Worm (Caenorhabditis elegans) whole organism, L3 larva: ENCODE results near the gene srw-62.

ENCODE experiments used
- R02D3.7 ChIP-seq: fragments of 150-350 bp; optimal IDR thresholded peaks from 2 replicates; lab custom pipeline; 2014; ENCODE audit warnings: missing biosample characterization, missing genetic modification characterization
- ZK546.5 ChIP-seq: sonication (generic microtip); optimal IDR thresholded peaks from 2 replicates; lab custom pipeline; 2017; ENCODE audit warnings: missing biosample characterization, missing genetic modification characterization
- aly-2 ChIP-seq: fragments of 150-350 bp; optimal IDR thresholded peaks from 2 replicates; lab custom pipeline; 2014; ENCODE audit warnings: missing biosample characterization, missing genetic modification characterization
- ama-1 ChIP-seq: fragments of 150-350 bp; optimal IDR thresholded peaks from 2 replicates; lab custom pipeline; 2018
- ceh-16 ChIP-seq: sonication (generic microtip); optimal IDR thresholded peaks from 2 replicates; lab custom pipeline; 2017; ENCODE audit warnings: missing biosample characterization, missing genetic modification characterization
- ceh-28 ChIP-seq: fragments of 150-350 bp; optimal IDR thresholded peaks from 2 replicates; lab custom pipeline; 2014; ENCODE audit warnings: missing biosample characterization, missing genetic modification reagents, missing genetic modification characterization
- ceh-82 ChIP-seq: fragments of 150-350 bp; optimal IDR thresholded peaks from 2 replicates; lab custom pipeline; 2014; ENCODE audit warnings: missing biosample characterization, missing genetic modification characterization
- daf-12 ChIP-seq: fragments of 150-350 bp; optimal IDR thresholded peaks from 2 replicates; lab custom pipeline; 2014; ENCODE audit warnings: missing biosample characterization, missing genetic modification reagents, missing genetic modification characterization
- egl-27 ChIP-seq: sonication (generic microtip); optimal IDR thresholded peaks from 4 replicates; lab custom pipeline; 2017; ENCODE audit warnings: missing biosample characterization, missing genetic modification reagents, missing genetic modification characterization
- egl-5 ChIP-seq: fragments of 150-350 bp; optimal IDR thresholded peaks from 2 replicates; lab custom pipeline; 2017; ENCODE audit warnings: missing biosample characterization, missing genetic modification reagents, missing genetic modification characterization, inconsistent platforms
- elt-1 ChIP-seq: fragments of 150-350 bp; optimal IDR thresholded peaks from 2 replicates; lab custom pipeline; 2014; ENCODE audit warnings: missing biosample characterization, missing genetic modification characterization
- elt-2 ChIP-seq: sonication (generic microtip); optimal IDR thresholded peaks from 2 replicates; lab custom pipeline; 2016; ENCODE audit warnings: missing genetic modification reagents, mild to moderate bottlenecking, missing genetic modification characterization, missing compliant biosample characterization
- elt-3 ChIP-seq, 3 experiments: fragments of 150-350 bp in 1 of 3; sonication (generic microtip) in 2 of 3; optimal IDR thresholded peaks; 2 replicates in 2 of 3; 4 replicates in 1 of 3; lab custom pipeline; 2014 to 2017; ENCODE audit warnings: missing biosample characterization in 3 of 3, missing genetic modification characterization in 3 of 3
- fkh-10 ChIP-seq: sonication (generic microtip); optimal IDR thresholded peaks from 2 replicates; lab custom pipeline; 2017; ENCODE audit warnings: missing biosample characterization, missing genetic modification reagents, missing genetic modification characterization
- fos-1 ChIP-seq: fragments of 150-350 bp; optimal IDR thresholded peaks from 2 replicates; lab custom pipeline; 2014; ENCODE audit warnings: missing biosample characterization, missing genetic modification characterization
- hmg-11 ChIP-seq: sonication (generic microtip); optimal IDR thresholded peaks from 2 replicates; lab custom pipeline; 2016; ENCODE audit warnings: missing genetic modification characterization, missing compliant biosample characterization
- lin-39 ChIP-seq: fragments of 150-350 bp; optimal IDR thresholded peaks from 2 replicates; lab custom pipeline; 2018; ENCODE audit warnings: missing biosample characterization, missing genetic modification reagents, missing genetic modification characterization
- nhr-11 ChIP-seq: fragments of 150-350 bp; optimal IDR thresholded peaks from 2 replicates; lab custom pipeline; 2014; ENCODE audit warnings: missing biosample characterization, missing genetic modification characterization
- nhr-12 ChIP-seq: fragments of 150-350 bp; optimal IDR thresholded peaks from 2 replicates; lab custom pipeline; 2014; ENCODE audit warnings: missing biosample characterization, missing genetic modification characterization
- nhr-23 ChIP-seq: fragments of 150-350 bp; optimal IDR thresholded peaks from 2 replicates; lab custom pipeline; 2014; ENCODE audit warnings: missing biosample characterization, missing genetic modification reagents, missing genetic modification characterization
- nhr-25 ChIP-seq: sonication (generic microtip); optimal IDR thresholded peaks from 2 replicates; lab custom pipeline; 2017; ENCODE audit warnings: missing biosample characterization, missing genetic modification characterization
- nhr-43 ChIP-seq: sonication (generic microtip); optimal IDR thresholded peaks from 2 replicates; lab custom pipeline; 2016; ENCODE audit warnings: mild to moderate bottlenecking, missing genetic modification characterization, missing compliant biosample characterization; ENCODE audit not compliant: poor library complexity, severe bottlenecking
- nhr-67 ChIP-seq: fragments of 150-350 bp; optimal IDR thresholded peaks from 2 replicates; lab custom pipeline; 2014; ENCODE audit warnings: missing biosample characterization, missing genetic modification characterization
- pha-4 ChIP-seq: fragments of 150-350 bp; optimal IDR thresholded peaks from 2 replicates; lab custom pipeline; 2014; ENCODE audit warnings: missing biosample characterization, missing genetic modification reagents, missing genetic modification characterization
- pqm-1 ChIP-seq: fragments of 150-350 bp; optimal IDR thresholded peaks from 2 replicates; lab custom pipeline; 2017; ENCODE audit warnings: missing biosample characterization, missing genetic modification characterization, inconsistent platforms
- skn-1 ChIP-seq: fragments of 150-350 bp; optimal IDR thresholded peaks from 2 replicates; lab custom pipeline; 2014; ENCODE audit warnings: missing biosample characterization, missing genetic modification characterization
- tbx-2 ChIP-seq: sonication (generic microtip); optimal IDR thresholded peaks from 2 replicates; lab custom pipeline; 2016; ENCODE audit warnings: mild to moderate bottlenecking, missing genetic modification characterization, missing compliant biosample characterization
- unc-39 ChIP-seq: sonication (generic microtip); optimal IDR thresholded peaks from 4 replicates; lab custom pipeline; 2017; ENCODE audit warnings: missing biosample characterization, missing genetic modification characterization
- unc-62 ChIP-seq: fragments of 150-350 bp; sonication (generic microtip); optimal IDR thresholded peaks from 4 replicates; lab custom pipeline; 2014; ENCODE audit warnings: missing biosample characterization, missing genetic modification reagents, missing genetic modification characterization

srw-62 gene

ce11 chrII:7792514-7792913, 32.7 kb upstream of the srw-62 start:
- TF ChIP-seq hmg-11 (no peak), nhr-25 (tag; lab: Kevin White, UChicago) (peak; percentile 25)

ce11 chrII:7794222-7794621, 31.0 kb upstream of the srw-62 start, which contains the start of gene glr-4:
glr-4 (minus strand) TSS chrII:7794322.
- TF ChIP-seq ceh-28 (tag; lab: Kevin White, UChicago) (no peak), egl-5 (no peak), elt-1 (peak; percentile 32)

ce11 chrII:7795299-7795698, 29.9 kb upstream of the srw-62 start:
- TF ChIP-seq fkh-10 (GFP tag; lab: Kevin White, UChicago) = peak; percentile 43
- TF ChIP-seq skn-1 (tag; lab: Kevin White, UChicago) = no peak
- TF ChIP-seq R02D3.7 (tag; lab: Kevin White, UChicago) = no peak
- TF ChIP-seq pqm-1 (tag; lab: Kevin White, UChicago) = no peak
- no peak for TF ChIP-seq tbx-2
- TF ChIP-seq ceh-16 (tag; lab: Kevin White, UChicago) = no peak
- no peak for TF ChIP-seq unc-62
- no peak for TF ChIP-seq hmg-11

- TF ChIP-seq pqm-1 (tag; lab: Kevin White, UChicago) = peak; percentile 20
- TF ChIP-seq unc-39 = no peak
- peak; percentile 60 for TF ChIP-seq elt-2
- no peak for TF ChIP-seq tbx-2
- no peak for TF ChIP-seq nhr-43 (tag; lab: Kevin White, UChicago)
- peak; percentile 26 for TF ChIP-seq pha-4 (tag; lab: Kevin White, UChicago)
- TF ChIP-seq daf-12 = no peak
Observed at ce11 chrII:7801255-7801654, 24.0 kb upstream of the srw-62 start.

ce11 chrII:7801899-7802298, 23.3 kb upstream of the srw-62 start:
- TF ChIP-seq ceh-16 (tag; lab: Kevin White, UChicago) = peak; percentile 50
- TF ChIP-seq egl-27 = no peak
- TF ChIP-seq elt-1 = peak; percentile 96
- no peak for TF ChIP-seq aly-2 (tag; lab: Kevin White, UChicago)
- TF ChIP-seq unc-39 = no peak
- no peak for TF ChIP-seq nhr-11
- peak; percentile 77 for TF ChIP-seq nhr-25 (tag; lab: Kevin White, UChicago)
- peak; percentile 70 for TF ChIP-seq nhr-23
- TF ChIP-seq nhr-67 (tag; lab: Kevin White, UChicago) = no peak
- TF ChIP-seq elt-3 (tag; optimal IDR thresholded peaks at IDR 0.05; lab: Kevin White, UChicago) = no peak

ce11 chrII:7803174-7803573, 22.0 kb upstream of the srw-62 start:
- TF ChIP-seq egl-5 (no peak), pqm-1 (tag; lab: Kevin White, UChicago) (no peak), nhr-12 (tag; lab: Kevin White, UChicago) (no peak), ama-1 (lab: Kevin White, UChicago) (no peak), ceh-82 (tag; lab: Kevin White, UChicago) (no peak), nhr-23 (peak; percentile 18), elt-1 (peak; percentile 59), tbx-2 (no peak), daf-12 (no peak), fos-1 (tag; lab: Kevin White, UChicago) (no peak)

ce11 chrII:7806054-7806453, 19.2 kb upstream of the srw-62 start:
- TF ChIP-seq elt-3 (tag; optimal IDR thresholded peaks at IDR 0.05; lab: Kevin White, UChicago) = no peak

- TF ChIP-seq nhr-25 (tag; lab: Kevin White, UChicago) (peak; percentile 82), lin-39 (tag; lab: Kevin White, UChicago) (peak; percentile 25), ZK546.5 (tag; lab: Kevin White, UChicago) (no peak)
Observed at ce11 chrII:7806872-7807271, 18.3 kb upstream of the srw-62 start.
